Fruit fly (Drosophila melanogaster) ovary, adult (tissue): Measurements from ENCODE around the gene eRF3.

Experiments
- CG17801 ChIP-seq: fragments of 200-800 bp; optimal IDR thresholded peaks from 2 replicates; lab custom pipeline; 2019; ENCODE audit warnings: missing biosample characterization, mild to moderate bottlenecking, missing genetic modification characterization, moderate library complexity; ENCODE audit not compliant: partially characterized antibody

Gene eRF3

dm6 chr2L:12483866-12484554, 49.8 kb downstream of the eRF3 start:
- peak; percentile 96 for TF ChIP-seq CG17801 (GFP tag; lab: Kevin White, UChicago)

dm6 chr2L:12485897-12486615, 51.8 kb downstream of the eRF3 start:
- TF ChIP-seq CG17801 (GFP tag; lab: Kevin White, UChicago) = no peak

- no peak for TF ChIP-seq CG17801 (GFP tag; lab: Kevin White, UChicago)
Measured at dm6 chr2L:12487311-12487710, 53.1 kb downstream of the eRF3 start.

- no peak for TF ChIP-seq CG17801 (GFP tag; lab: Kevin White, UChicago)
Measured at dm6 chr2L:12487823-12488222, 53.6 kb downstream of the eRF3 start.

- no peak for TF ChIP-seq CG17801 (GFP tag; lab: Kevin White, UChicago)
Measured at dm6 chr2L:12489470-12489869, 55.2 kb downstream of the eRF3 start.
